Fruit fly (Drosophila melanogaster) whole organism, adult: ENCODE data around the gene CstF64.
A peak's percentile ranks its signal among the peaks of the same experiment; 100 is the strongest.

Experiments used
- CG11617 ChIP-seq: fragments of 200-800 bp; sonication (Bioruptor generic); optimal IDR thresholded peaks from 2 replicates; lab custom pipeline; 2017; ENCODE audit warnings: mild to moderate bottlenecking, missing biosample characterization, missing genetic modification reagents, missing genetic modification characterization
- CG33017 ChIP-seq: fragments of 200-800 bp; sonication (Bioruptor generic); optimal IDR thresholded peaks from 2 replicates; lab custom pipeline; 2018; ENCODE audit warnings: missing biosample characterization, mild to moderate bottlenecking, missing genetic modification characterization, moderate library complexity
- CG5204 ChIP-seq: fragments of 200-800 bp; sonication (Bioruptor generic); optimal IDR thresholded peaks from 2 replicates; lab custom pipeline; 2016; ENCODE audit warnings: missing biosample characterization, missing genetic modification characterization
- CG7045 ChIP-seq: fragments of 200-800 bp; sonication (Bioruptor generic); optimal IDR thresholded peaks from 2 replicates; lab custom pipeline; 2017; ENCODE audit warnings: missing biosample characterization, mild to moderate bottlenecking, missing genetic modification characterization
- Clk ChIP-seq: fragments of 200-800 bp; sonication (Bioruptor generic); optimal IDR thresholded peaks from 2 replicates; lab custom pipeline; 2017; ENCODE audit warnings: missing biosample characterization, missing genetic modification characterization
- Crg-1 ChIP-seq: fragments of 200-800 bp; sonication (Bioruptor generic); optimal IDR thresholded peaks from 2 replicates; lab custom pipeline; 2016; ENCODE audit warnings: missing biosample characterization, missing genetic modification characterization
- Mnt ChIP-seq: fragments of 200-800 bp; sonication (Bioruptor generic); optimal IDR thresholded peaks from 2 replicates; lab custom pipeline; 2016; ENCODE audit warnings: missing biosample characterization, mild to moderate bottlenecking, missing genetic modification characterization
- cic ChIP-seq: fragments of 200-800 bp; sonication (Bioruptor generic); optimal IDR thresholded peaks from 2 replicates; lab custom pipeline; 2017; ENCODE audit warnings: missing biosample characterization, mild to moderate bottlenecking, missing genetic modification characterization, moderate library complexity
- tj ChIP-seq: fragments of 200-800 bp; sonication (Bioruptor generic); optimal IDR thresholded peaks from 3 replicates; lab custom pipeline; 2017; ENCODE audit warnings: missing biosample characterization, mild to moderate bottlenecking, missing genetic modification characterization, moderate library complexity

dm6 chr3R:18639662-18640061, 19.8 kb upstream of the CstF64 start:
- TF ChIP-seq tj (GFP tag; lab: Kevin White, UChicago): peak; percentile 24
- TF ChIP-seq Clk (GFP tag; lab: Kevin White, UChicago): no peak
- no peak for TF ChIP-seq cic (GFP tag; lab: Kevin White, UChicago)
- no peak for TF ChIP-seq CG33017
- no peak for TF ChIP-seq CG11617 (GFP tag; lab: Kevin White, UChicago)
- no peak for TF ChIP-seq CG7045
- no peak for TF ChIP-seq Crg-1 (GFP tag; lab: Kevin White, UChicago)
- TF ChIP-seq CG5204 (GFP tag; lab: Kevin White, UChicago): no peak
- TF ChIP-seq Mnt: no peak
